Fruit fly (Drosophila melanogaster) whole organism, adult: ENCODE results near the gene TTLL3B.

Experiments
- CG11617 ChIP-seq: fragments of 200-800 bp; sonication (Bioruptor generic); optimal IDR thresholded peaks from 2 replicates; lab custom pipeline; 2017; ENCODE audit warnings: mild to moderate bottlenecking, missing biosample characterization, missing genetic modification reagents, missing genetic modification characterization
- CG12768 ChIP-seq: fragments of 200-800 bp; sonication (Bioruptor generic); optimal IDR thresholded peaks from 2 replicates; lab custom pipeline; 2017; ENCODE audit warnings: missing biosample characterization, missing genetic modification characterization, mild to moderate bottlenecking, moderate library complexity, missing genetic modification reagents
- CG14711 ChIP-seq: fragments of 200-800 bp; sonication (Bioruptor generic); optimal IDR thresholded peaks from 2 replicates; lab custom pipeline; 2018; ENCODE audit warnings: missing biosample characterization, mild to moderate bottlenecking, missing genetic modification characterization, moderate library complexity
- CG1620 ChIP-seq: fragments of 200-800 bp; sonication (Bioruptor generic); optimal IDR thresholded peaks from 2 replicates; lab custom pipeline; 2016; ENCODE audit warnings: missing biosample characterization, missing genetic modification characterization
- CG33017 ChIP-seq: fragments of 200-800 bp; sonication (Bioruptor generic); optimal IDR thresholded peaks from 2 replicates; lab custom pipeline; 2018; ENCODE audit warnings: missing biosample characterization, mild to moderate bottlenecking, missing genetic modification characterization, moderate library complexity
- CG5204 ChIP-seq: fragments of 200-800 bp; sonication (Bioruptor generic); optimal IDR thresholded peaks from 2 replicates; lab custom pipeline; 2016; ENCODE audit warnings: missing biosample characterization, missing genetic modification characterization
- CG7045 ChIP-seq: fragments of 200-800 bp; sonication (Bioruptor generic); optimal IDR thresholded peaks from 2 replicates; lab custom pipeline; 2017; ENCODE audit warnings: missing biosample characterization, mild to moderate bottlenecking, missing genetic modification characterization
- CG7101 ChIP-seq: fragments of 200-800 bp; sonication (Bioruptor generic); optimal IDR thresholded peaks from 2 replicates; lab custom pipeline; 2018; ENCODE audit warnings: missing biosample characterization, mild to moderate bottlenecking, missing genetic modification characterization, moderate library complexity
- Clk ChIP-seq: fragments of 200-800 bp; sonication (Bioruptor generic); optimal IDR thresholded peaks from 2 replicates; lab custom pipeline; 2017; ENCODE audit warnings: missing biosample characterization, missing genetic modification characterization
- Crg-1 ChIP-seq: fragments of 200-800 bp; sonication (Bioruptor generic); optimal IDR thresholded peaks from 2 replicates; lab custom pipeline; 2016; ENCODE audit warnings: missing biosample characterization, missing genetic modification characterization
- Hr96 ChIP-seq: fragments of 200-800 bp; sonication (Bioruptor generic); optimal IDR thresholded peaks from 2 replicates; lab custom pipeline; 2016; ENCODE audit warnings: missing biosample characterization, missing genetic modification characterization
- Mnt ChIP-seq: fragments of 200-800 bp; sonication (Bioruptor generic); optimal IDR thresholded peaks from 2 replicates; lab custom pipeline; 2016; ENCODE audit warnings: missing biosample characterization, mild to moderate bottlenecking, missing genetic modification characterization
- bab1 ChIP-seq: fragments of 200-800 bp; sonication (Bioruptor generic); optimal IDR thresholded peaks from 3 replicates; lab custom pipeline; 2019; ENCODE audit warnings: missing biosample characterization, mild to moderate bottlenecking, missing genetic modification characterization, moderate library complexity
- cic ChIP-seq: fragments of 200-800 bp; sonication (Bioruptor generic); optimal IDR thresholded peaks from 2 replicates; lab custom pipeline; 2017; ENCODE audit warnings: missing biosample characterization, mild to moderate bottlenecking, missing genetic modification characterization, moderate library complexity
- cnc ChIP-seq, 2 experiments: fragments of >200 bp; optimal IDR thresholded peaks; 2 replicates each; lab custom pipeline; 2017
- kay ChIP-seq: fragments of 200-800 bp; sonication (Bioruptor generic); peaks from one replicate; lab custom pipeline; 2016; ENCODE audit warnings: missing biosample characterization, missing genetic modification characterization, borderline replicate concordance
- ovo ChIP-seq: fragments of 200-800 bp; sonication (Bioruptor generic); optimal IDR thresholded peaks from 2 replicates; lab custom pipeline; 2016; ENCODE audit warnings: missing biosample characterization, missing genetic modification characterization
- pad ChIP-seq: fragments of 200-800 bp; sonication (Bioruptor generic); optimal IDR thresholded peaks from 3 replicates; lab custom pipeline; 2017; ENCODE audit warnings: missing biosample characterization, missing genetic modification characterization, mild to moderate bottlenecking, moderate library complexity, missing genetic modification reagents
- tj ChIP-seq: fragments of 200-800 bp; sonication (Bioruptor generic); optimal IDR thresholded peaks from 3 replicates; lab custom pipeline; 2017; ENCODE audit warnings: missing biosample characterization, mild to moderate bottlenecking, missing genetic modification characterization, moderate library complexity
- toe ChIP-seq: fragments of 200-800 bp; sonication (Bioruptor generic); optimal IDR thresholded peaks from 2 replicates; lab custom pipeline; 2016; ENCODE audit warnings: missing biosample characterization, missing genetic modification characterization

Gene TTLL3B

DNA sequence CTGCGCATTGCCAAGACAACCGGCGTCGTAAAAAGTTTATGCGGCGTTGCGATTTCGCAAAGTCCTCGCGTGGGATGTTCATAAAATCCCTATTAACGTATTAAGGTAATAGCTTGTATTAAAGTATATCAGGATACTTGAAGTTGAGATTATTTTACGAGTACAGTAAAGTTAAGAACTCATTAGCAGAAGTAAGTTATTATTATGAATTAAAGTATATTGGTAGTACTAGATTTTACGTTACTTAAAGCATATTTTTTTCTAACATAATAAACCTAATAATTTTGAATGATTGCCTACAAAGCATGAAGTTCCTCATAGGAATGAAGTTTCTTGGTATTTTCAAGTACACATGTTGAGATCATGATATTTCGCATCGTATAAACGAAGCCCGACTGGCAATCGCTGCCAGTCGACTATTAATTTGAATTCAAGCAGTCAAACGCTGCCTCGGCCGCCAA is 38.8 kb upstream of the TTLL3B start:
- no peak for TF ChIP-seq Clk
- no peak for TF ChIP-seq cic (GFP tag; lab: Kevin White, UChicago)
- no peak for TF ChIP-seq cnc (optimal IDR thresholded peaks at IDR 0.05; lab: Kevin White, UChicago)
- no peak for TF ChIP-seq pad (GFP tag; lab: Kevin White, UChicago)
- TF ChIP-seq bab1, result no peak
- TF ChIP-seq Crg-1 (GFP tag; lab: Kevin White, UChicago), result no peak
- TF ChIP-seq tj (GFP tag; lab: Kevin White, UChicago), result no peak
- TF ChIP-seq CG12768 (GFP tag; lab: Kevin White, UChicago), result no peak
- TF ChIP-seq CG1620, result no peak
- TF ChIP-seq CG5204 (GFP tag; lab: Kevin White, UChicago), result no peak
- no peak for TF ChIP-seq CG7101
- TF ChIP-seq Hr96 (GFP tag; lab: Kevin White, UChicago), result no peak
- TF ChIP-seq CG11617 (GFP tag; lab: Kevin White, UChicago), result no peak
- no peak for TF ChIP-seq kay (GFP tag; lab: Kevin White, UChicago)
- no peak for TF ChIP-seq CG7045 (GFP tag; lab: Kevin White, UChicago)
- no peak for TF ChIP-seq Mnt (GFP tag; lab: Kevin White, UChicago)
- TF ChIP-seq toe (GFP tag; lab: Kevin White, UChicago), result no peak
- no peak for TF ChIP-seq CG33017
- TF ChIP-seq CG14711 (tag; lab: Kevin White, UChicago), result no peak

DNA sequence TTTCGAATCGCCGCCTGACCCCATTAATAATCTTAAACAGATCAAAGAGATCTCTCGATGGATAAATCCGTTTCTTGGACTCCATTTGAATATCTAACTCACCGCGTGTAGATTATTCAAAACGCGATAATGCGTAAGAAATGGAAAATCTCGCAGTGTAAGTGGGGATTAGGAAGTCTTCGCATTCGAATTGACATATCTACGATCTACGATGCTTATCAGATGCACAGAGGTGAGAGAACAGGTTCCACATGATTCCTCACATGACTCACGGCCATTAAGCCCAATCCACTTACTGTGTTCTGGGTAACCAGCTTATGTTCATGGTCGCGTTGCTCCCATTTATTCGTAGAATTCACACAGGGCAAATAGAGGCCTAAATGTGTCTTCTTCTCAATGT is 36.4 kb upstream of the TTLL3B start:
- TF ChIP-seq bab1 (no peak), tj (GFP tag; lab: Kevin White, UChicago) (no peak), pad (GFP tag; lab: Kevin White, UChicago) (no peak), CG1620 (no peak), CG12768 (GFP tag; lab: Kevin White, UChicago) (no peak), Crg-1 (GFP tag; lab: Kevin White, UChicago) (no peak)

DNA sequence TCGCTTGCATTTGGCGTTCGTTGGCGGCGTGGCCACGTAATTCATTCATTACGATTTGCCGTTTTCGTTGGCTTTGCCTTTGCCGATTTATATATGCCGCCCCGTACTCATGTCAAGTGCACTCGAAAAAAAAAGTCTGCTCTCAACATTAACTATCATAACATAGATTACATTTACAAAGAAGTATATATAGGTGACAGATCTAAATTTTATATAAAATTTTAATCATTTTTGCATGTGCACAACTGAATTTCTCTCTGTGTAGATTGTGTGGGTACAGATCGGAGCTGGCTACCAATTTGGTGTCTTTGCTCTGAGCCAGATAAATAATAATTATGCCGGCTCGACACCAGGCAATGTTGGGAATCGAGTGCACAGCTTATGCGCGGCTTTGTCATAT is 34.3 kb upstream of the TTLL3B start:
- TF ChIP-seq Crg-1 (GFP tag; lab: Kevin White, UChicago) (no peak), tj (GFP tag; lab: Kevin White, UChicago) (no peak), ovo (GFP tag; lab: Kevin White, UChicago) (no peak), CG5204 (GFP tag; lab: Kevin White, UChicago) (no peak)

DNA sequence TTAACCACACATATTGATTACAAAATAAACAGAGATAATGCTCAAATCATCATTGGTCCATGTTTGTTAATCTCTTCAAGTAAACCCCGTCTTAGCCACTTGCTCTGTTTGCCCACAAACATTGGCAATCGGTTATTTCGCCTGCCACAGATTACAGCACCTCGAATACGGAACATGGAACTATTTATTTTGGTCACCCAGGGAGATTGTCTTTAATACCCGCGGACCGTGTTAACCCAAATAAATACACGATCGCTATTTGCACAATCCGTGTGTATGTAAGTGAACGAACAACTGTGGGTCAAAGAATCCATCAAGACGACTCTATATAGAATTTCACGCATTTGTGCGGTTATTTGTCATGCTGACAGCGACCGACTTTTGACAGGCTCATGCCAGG is 31.9 kb upstream of the TTLL3B start:
- TF ChIP-seq CG1620, result no peak
- no peak for TF ChIP-seq Crg-1 (GFP tag; lab: Kevin White, UChicago)
- no peak for TF ChIP-seq bab1
- no peak for TF ChIP-seq Clk
- TF ChIP-seq CG12768 (GFP tag; lab: Kevin White, UChicago), result no peak
- no peak for TF ChIP-seq Hr96 (GFP tag; lab: Kevin White, UChicago)
- no peak for TF ChIP-seq CG7045 (GFP tag; lab: Kevin White, UChicago)
- no peak for TF ChIP-seq kay (GFP tag; lab: Kevin White, UChicago)
- TF ChIP-seq tj (GFP tag; lab: Kevin White, UChicago), result no peak
- no peak for TF ChIP-seq cic (GFP tag; lab: Kevin White, UChicago)
- TF ChIP-seq ovo (GFP tag; lab: Kevin White, UChicago), result no peak

DNA sequence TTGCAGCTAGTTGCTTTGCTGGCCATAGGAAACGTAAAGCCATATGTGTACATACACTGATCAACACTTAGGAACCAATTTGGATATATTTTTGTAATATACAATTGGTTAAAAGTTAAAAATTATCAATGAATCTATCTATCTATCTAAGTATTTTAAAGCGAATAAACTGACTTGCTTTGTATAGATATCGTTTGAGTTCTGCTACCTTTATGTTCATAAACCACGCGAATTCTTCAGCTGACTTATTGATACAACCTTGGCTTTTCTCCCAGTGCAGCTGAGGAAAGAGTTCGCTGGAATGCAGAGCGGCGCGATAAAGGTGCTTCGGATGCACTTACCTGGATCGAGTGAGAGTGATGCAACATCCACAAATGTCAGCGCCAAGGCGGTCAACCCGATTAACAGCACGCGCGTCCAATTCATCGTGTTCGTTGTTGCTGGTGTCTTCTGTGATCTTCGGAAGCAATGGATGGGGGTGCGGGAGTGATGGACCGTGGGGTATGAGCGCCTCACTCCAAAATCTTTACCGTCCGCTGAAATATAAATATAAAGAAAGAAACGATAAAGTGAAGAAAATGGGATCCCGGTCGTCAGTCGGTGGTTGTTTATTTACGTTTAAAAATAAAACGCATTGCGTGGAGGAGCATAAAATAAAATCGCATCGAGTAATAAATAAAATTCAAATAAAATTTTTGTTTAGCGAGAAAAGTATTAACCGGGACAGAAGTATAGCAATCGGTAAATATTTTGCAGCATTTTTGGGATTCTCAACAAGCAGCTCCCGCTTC is 31.1 kb upstream of the TTLL3B start:
- no peak for TF ChIP-seq CG1620
- no peak for TF ChIP-seq bab1
- TF ChIP-seq cnc (optimal IDR thresholded peaks at IDR 0.05; lab: Kevin White, UChicago), result no peak
- TF ChIP-seq tj (GFP tag; lab: Kevin White, UChicago), result no peak
- no peak for TF ChIP-seq Crg-1 (GFP tag; lab: Kevin White, UChicago)
- no peak for TF ChIP-seq Mnt (GFP tag; lab: Kevin White, UChicago)
- TF ChIP-seq CG14711 (tag; lab: Kevin White, UChicago), result no peak
- no peak for TF ChIP-seq CG7101
- TF ChIP-seq CG5204 (GFP tag; lab: Kevin White, UChicago), result no peak
- no peak for TF ChIP-seq toe (GFP tag; lab: Kevin White, UChicago)
- no peak for TF ChIP-seq cic (GFP tag; lab: Kevin White, UChicago)
- no peak for TF ChIP-seq CG7045 (GFP tag; lab: Kevin White, UChicago)
- no peak for TF ChIP-seq Clk
- TF ChIP-seq CG12768 (GFP tag; lab: Kevin White, UChicago), result no peak
- no peak for TF ChIP-seq kay (GFP tag; lab: Kevin White, UChicago)
- no peak for TF ChIP-seq CG33017

DNA sequence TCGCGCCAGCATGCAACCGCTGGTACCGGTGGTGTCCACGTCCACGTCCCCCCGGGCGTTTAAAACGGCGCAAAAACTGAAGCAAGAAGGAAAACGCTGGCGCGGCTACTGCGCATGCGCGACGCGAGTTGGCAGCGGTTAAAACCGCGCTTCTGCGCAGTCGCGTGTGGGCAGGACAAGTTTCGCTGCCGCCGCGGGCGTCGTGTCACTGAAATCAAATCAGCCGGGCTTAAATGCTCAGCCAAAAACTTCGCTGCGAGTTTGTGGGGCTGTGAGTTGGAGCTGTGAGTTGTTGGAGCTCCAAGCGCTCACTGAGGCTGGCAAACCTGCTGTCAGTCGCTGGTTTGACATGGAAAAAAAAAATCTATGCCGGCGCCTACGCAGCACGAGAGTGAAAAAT is 27.6 kb upstream of the TTLL3B start:
- no peak for TF ChIP-seq tj (GFP tag; lab: Kevin White, UChicago)
- no peak for TF ChIP-seq CG7101
- TF ChIP-seq Mnt (GFP tag; lab: Kevin White, UChicago), result no peak
- TF ChIP-seq CG14711 (tag; lab: Kevin White, UChicago), result no peak
- no peak for TF ChIP-seq Clk
- no peak for TF ChIP-seq CG7045 (GFP tag; lab: Kevin White, UChicago)
- no peak for TF ChIP-seq CG33017
- no peak for TF ChIP-seq cic (GFP tag; lab: Kevin White, UChicago)
- TF ChIP-seq ovo (GFP tag; lab: Kevin White, UChicago), result no peak
- TF ChIP-seq pad (GFP tag; lab: Kevin White, UChicago), result no peak
- no peak for TF ChIP-seq kay (GFP tag; lab: Kevin White, UChicago)
- TF ChIP-seq CG5204 (GFP tag; lab: Kevin White, UChicago), result no peak
- TF ChIP-seq Crg-1 (GFP tag; lab: Kevin White, UChicago), result no peak
- no peak for TF ChIP-seq bab1
- TF ChIP-seq cnc (optimal IDR thresholded peaks at IDR 0.05; lab: Kevin White, UChicago), result no peak
